Worm (Caenorhabditis elegans): ENCODE measurements around the gene T24H10.4.

Gene T24H10.4

DNA sequence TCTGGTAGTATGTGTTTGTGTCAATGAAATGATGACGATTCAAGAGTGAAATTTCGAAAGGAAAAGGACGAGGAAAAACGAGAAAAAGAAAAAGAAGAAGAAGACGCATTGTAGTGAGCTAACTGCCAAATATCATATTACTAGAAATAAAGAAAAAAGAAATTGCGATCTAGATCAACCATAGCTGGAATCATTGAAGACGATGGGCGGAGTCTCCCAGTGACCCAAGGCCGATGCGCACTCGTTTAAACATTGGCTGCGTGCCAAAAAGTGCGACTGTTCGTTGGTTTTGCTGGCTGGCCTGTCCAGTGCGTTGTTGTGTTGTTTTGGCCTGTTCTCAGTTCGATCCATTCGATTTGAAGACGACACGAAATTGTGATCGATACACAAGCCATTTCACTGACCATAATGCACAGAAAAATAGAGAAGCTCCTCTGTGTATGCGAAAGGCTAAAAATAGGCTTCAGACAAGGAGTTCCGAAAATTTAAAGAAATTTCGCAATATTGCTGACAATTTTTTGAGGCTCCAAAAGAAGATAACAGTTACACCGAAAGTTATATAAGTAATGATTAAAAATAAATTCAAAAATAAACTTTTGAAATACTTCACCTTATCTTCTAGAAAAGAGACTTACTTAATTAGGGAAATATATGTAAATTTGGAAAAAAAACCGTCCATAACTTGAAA, 46.9 kb upstream of the T24H10.4 start:
- no peak for TF ChIP-seq elt-3 (tag; optimal IDR thresholded peaks at IDR 0.05)
- TF ChIP-seq nhr-25 (tag; optimal IDR thresholded peaks at IDR 0.05), result peak; percentile 56
- TF ChIP-seq nhr-23 (tag; optimal IDR thresholded peaks at IDR 0.05), result peak; percentile 43
- TF ChIP-seq ceh-9 (tag; optimal IDR thresholded peaks at IDR 0.05), result no peak

DNA sequence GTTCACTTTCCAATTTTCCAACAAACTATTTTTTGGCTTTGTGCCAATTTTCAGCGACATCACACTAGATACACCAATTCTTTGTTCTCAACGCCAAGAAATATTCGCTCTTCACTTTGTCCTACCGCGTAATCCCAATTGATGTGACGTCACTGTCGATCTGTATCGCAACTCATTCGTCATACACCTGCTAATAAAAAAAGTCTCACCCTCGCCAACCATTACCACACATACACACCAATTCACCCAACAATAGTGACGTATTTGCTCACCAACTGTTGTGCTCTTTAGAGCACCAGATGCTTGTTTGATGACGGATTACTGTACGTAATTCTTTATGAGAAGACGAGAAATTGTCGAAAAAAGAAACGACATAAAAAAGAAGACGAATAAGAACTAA, 46.0 kb upstream of the T24H10.4 start:
- peak; percentile 54 for TF ChIP-seq pha-4 (tag; optimal IDR thresholded peaks at IDR 0.05)
- no peak for TF ChIP-seq pqm-1 (tag; optimal IDR thresholded peaks at IDR 0.05)

DNA sequence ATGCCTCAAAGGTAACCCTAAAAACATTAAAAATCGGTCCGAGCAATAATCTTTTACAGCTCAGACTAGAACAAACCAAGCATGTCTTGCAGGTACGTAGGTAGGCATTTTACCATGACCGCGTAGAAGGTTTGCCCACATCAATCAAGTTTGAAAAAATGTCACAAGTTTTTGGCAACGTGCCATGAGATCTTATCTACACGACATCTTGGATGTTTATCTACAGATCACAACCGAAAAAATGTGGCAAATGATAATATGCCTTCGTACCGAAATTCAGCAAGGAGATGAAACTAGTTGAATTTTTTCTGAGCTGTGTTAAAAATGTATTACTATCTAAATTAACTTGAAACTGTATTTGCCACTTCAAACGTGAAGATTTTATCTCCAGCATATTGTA, 44.9 kb upstream of the T24H10.4 start:
- TF ChIP-seq fkh-2 (tag; optimal IDR thresholded peaks at IDR 0.05) (no peak), nhr-25 (tag; optimal IDR thresholded peaks at IDR 0.05) (peak; percentile 54), lin-39 (tag; optimal IDR thresholded peaks at IDR 0.05) (no peak), lin-15B (tag; optimal IDR thresholded peaks at IDR 0.05) (no peak), elt-1 (tag; optimal IDR thresholded peaks at IDR 0.05) (peak; percentile 94), skn-1 (tag; optimal IDR thresholded peaks at IDR 0.05) (no peak)

DNA sequence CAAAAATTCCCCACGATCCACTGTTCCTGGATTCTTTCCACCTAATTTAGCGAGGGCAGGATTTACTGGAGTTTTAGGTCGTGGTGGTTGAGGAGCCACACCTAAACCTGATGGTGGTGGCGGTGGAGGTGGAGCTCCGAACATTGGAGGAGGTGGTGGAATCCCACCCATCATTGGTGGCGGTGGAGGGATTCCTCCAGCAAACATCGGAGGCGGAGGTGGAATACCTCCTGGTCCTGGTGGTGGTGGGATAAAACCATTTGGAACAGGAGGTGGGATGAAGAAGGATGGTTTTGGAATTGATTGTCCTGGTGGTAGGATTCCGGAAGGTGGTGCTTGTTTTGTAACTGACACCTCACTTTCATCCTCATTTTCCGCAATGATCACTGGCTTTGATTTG, 39.5 kb upstream of the T24H10.4 start:
- TF ChIP-seq fkh-2 (tag; optimal IDR thresholded peaks at IDR 0.05), result no peak
- TF ChIP-seq zag-1 (tag; optimal IDR thresholded peaks at IDR 0.05), result no peak
- no peak for TF ChIP-seq fkh-10 (GFP tag; optimal IDR thresholded peaks at IDR 0.05)
- TF ChIP-seq mdl-1 (tag; optimal IDR thresholded peaks at IDR 0.05), result no peak
- TF ChIP-seq egl-5 (tag; optimal IDR thresholded peaks at IDR 0.05), result no peak
- TF ChIP-seq daf-12 (tag; optimal IDR thresholded peaks at IDR 0.05), result no peak

DNA sequence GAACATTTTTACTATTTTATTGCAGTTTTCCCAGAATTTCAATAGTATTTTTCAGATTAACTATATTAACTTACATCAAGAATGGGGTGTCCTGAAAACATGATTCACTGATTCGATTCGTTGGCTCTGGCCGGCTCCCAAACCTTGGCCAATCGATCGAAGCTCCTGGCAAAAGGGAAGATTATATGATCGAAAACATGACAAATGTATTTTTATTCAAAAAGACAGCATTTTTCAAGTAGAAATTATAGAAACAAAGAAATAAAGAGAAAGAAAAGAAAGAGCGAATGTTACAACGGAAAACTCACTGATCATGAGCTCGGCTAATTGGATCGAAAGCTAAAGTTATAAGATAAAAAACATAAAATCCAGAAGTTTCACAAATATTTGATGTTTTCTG, 38.6 kb upstream of the T24H10.4 start, which contains the start of gene T24B8.4:
Gene T24B8.4, minus strand, starts transcription at position 101 of the 400 bp plus-strand sequence.
- TF ChIP-seq nhr-67 (tag; optimal IDR thresholded peaks at IDR 0.05), result no peak
- TF ChIP-seq eor-1 (tag; optimal IDR thresholded peaks at IDR 0.05), result no peak
- TF ChIP-seq ceh-28 (tag; optimal IDR thresholded peaks at IDR 0.05), result no peak
- TF ChIP-seq tbx-2 (tag; optimal IDR thresholded peaks at IDR 0.05), result no peak

DNA sequence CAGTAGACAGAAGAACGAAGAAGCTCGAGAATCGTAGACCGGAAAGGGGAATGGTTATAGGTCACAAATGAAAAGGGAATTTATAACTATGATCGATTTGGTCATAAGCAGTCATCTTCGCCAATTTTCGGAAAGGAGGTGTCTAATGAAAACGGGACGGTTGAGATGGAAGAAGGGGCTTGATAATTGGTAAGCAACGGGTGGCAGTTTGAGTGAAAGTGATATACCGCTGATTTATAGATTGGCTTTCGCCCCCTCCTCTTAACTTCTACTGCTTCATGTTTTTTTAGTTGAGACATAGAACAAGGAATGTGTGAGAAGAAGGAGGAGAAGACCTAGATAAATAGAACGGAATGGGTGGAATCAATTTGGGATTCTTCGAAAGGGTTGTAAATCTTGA, 36.6 kb upstream of the T24H10.4 start:
- TF ChIP-seq ztf-11 (tag; optimal IDR thresholded peaks at IDR 0.05) (no peak), fkh-2 (tag; optimal IDR thresholded peaks at IDR 0.05) (no peak), ztf-4 (tag; optimal IDR thresholded peaks at IDR 0.05) (no peak), eor-1 (tag; optimal IDR thresholded peaks at IDR 0.05) (no peak), unc-62 (GFP tag; optimal IDR thresholded peaks at IDR 0.05) (no peak), tbx-2 (tag; optimal IDR thresholded peaks at IDR 0.05) (no peak), ceh-28 (tag; optimal IDR thresholded peaks at IDR 0.05) (no peak), fkh-10 (GFP tag; optimal IDR thresholded peaks at IDR 0.05) (no peak), aly-2 (tag; optimal IDR thresholded peaks at IDR 0.05) (no peak), mdl-1 (tag; optimal IDR thresholded peaks at IDR 0.05) (no peak), lin-39 (tag; optimal IDR thresholded peaks at IDR 0.05) (no peak), nhr-23 (tag; optimal IDR thresholded peaks at IDR 0.05) (no peak), elt-3 (tag; optimal IDR thresholded peaks at IDR 0.05) (no peak), pha-4 (tag; optimal IDR thresholded peaks at IDR 0.05) (no peak), ceh-9 (tag; optimal IDR thresholded peaks at IDR 0.05) (no peak), elt-1 (tag; optimal IDR thresholded peaks at IDR 0.05) (no peak), nhr-11 (tag; optimal IDR thresholded peaks at IDR 0.05) (no peak), daf-12 (tag; optimal IDR thresholded peaks at IDR 0.05) (no peak), nhr-12 (tag; optimal IDR thresholded peaks at IDR 0.05) (no peak)

DNA sequence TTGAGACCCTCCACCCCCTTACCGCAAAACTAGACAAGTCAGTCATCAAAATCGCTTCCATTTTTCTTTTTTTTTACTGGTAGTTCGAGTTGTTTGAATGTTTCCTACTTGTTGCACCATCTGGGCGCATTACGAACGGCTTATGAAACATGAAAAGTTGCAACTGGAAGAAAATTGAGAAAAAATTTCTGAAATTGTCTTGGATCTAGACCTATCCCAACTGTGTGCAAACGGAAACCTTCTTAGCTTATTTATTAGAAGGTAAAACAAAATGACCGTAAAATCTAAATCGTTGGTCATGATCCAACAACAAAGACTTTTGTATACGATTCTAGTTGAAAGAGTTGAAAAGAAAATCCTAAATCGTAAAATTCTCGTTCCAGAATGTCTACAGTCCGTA, 34.8 kb upstream of the T24H10.4 start:
- TF ChIP-seq ceh-9 (tag; optimal IDR thresholded peaks at IDR 0.05) (no peak), unc-39 (tag; optimal IDR thresholded peaks at IDR 0.05) (no peak), nhr-23 (tag; optimal IDR thresholded peaks at IDR 0.05) (no peak), skn-1 (tag; optimal IDR thresholded peaks at IDR 0.05) (no peak)
